Worm (Caenorhabditis elegans): ENCODE measurements around the gene F43C11.3.

DNA sequence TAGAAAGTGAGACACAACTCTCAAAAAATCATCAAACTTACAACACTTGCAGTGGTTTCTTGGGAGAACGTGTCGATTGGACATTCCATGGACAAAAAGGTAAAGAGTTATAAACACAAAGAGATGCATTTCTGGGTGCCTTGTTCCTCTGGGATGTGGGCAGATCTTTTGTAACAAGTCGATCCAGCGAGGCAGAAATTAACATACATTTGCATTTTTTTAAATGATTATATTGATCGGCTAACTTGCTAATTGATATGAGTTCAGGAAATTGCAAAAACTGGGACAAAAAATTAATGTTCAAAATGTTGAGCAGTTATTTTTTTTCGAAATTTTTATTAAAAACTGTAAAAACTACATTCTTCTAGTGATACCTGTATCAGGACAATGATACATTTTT, 24.6 kb downstream of the F43C11.3 start, which contains the start of gene F16G10.6:
- TF ChIP-seq jun-1 (tag; optimal IDR thresholded peaks at IDR 0.05), result no peak
- TF ChIP-seq nhr-25 (tag; optimal IDR thresholded peaks at IDR 0.05; ENCODE audit: borderline replicate concordance, insufficient read depth), result no peak
- TF ChIP-seq ama-1 (optimal IDR thresholded peaks at IDR 0.05), result no peak
- TF ChIP-seq fos-1 (tag; optimal IDR thresholded peaks at IDR 0.05), result no peak
- no peak for TF ChIP-seq mdl-1 (tag; optimal IDR thresholded peaks at IDR 0.05)

Measured in whole organism, L4 larva.